Fruit fly (Drosophila melanogaster) whole organism, embryonic: ENCODE results near the gene aph-1.

Experiments used
- CG10321 ChIP-seq: fragments of 200-800 bp; sonication (Bioruptor generic); IDR thresholded peaks from 2 replicates; pipeline ENCODE4 v1.3.6; 2022; ENCODE audit warnings: missing biosample characterization, missing genetic modification characterization
- CG10431 ChIP-seq: fragments of 200-800 bp; sonication (Bioruptor generic); optimal IDR thresholded peaks from 3 replicates; lab custom pipeline; 2018; ENCODE audit warnings: missing biosample characterization, mild to moderate bottlenecking, missing genetic modification characterization
- CG10959 ChIP-seq: fragments of 200-800 bp; sonication (Bioruptor generic); IDR thresholded peaks from 2 replicates; pipeline ENCODE4 v1.3.6; 2022; ENCODE audit warnings: missing biosample characterization, missing genetic modification characterization
- CG11560 ChIP-seq: fragments of 200-800 bp; sonication (Bioruptor generic); IDR thresholded peaks from 3 replicates; pipeline ENCODE4 v1.3.6; 2022; ENCODE audit warnings: missing biosample characterization, missing genetic modification characterization
- CG17359 ChIP-seq: fragments of 200-800 bp; sonication (Bioruptor generic); optimal IDR thresholded peaks from 3 replicates; lab custom pipeline; 2018; ENCODE audit warnings: missing biosample characterization, mild to moderate bottlenecking, missing genetic modification characterization, moderate library complexity
- CG17361 ChIP-seq: fragments of 200-800 bp; sonication (Bioruptor generic); IDR thresholded peaks from 3 replicates; pipeline ENCODE4 v1.3.6; 2022; ENCODE audit warnings: missing biosample characterization, missing genetic modification characterization
- CG17802 ChIP-seq: fragments of 200-800 bp; sonication (Bioruptor generic); optimal IDR thresholded peaks from 2 replicates; lab custom pipeline; 2018; ENCODE audit warnings: missing biosample characterization, mild to moderate bottlenecking, missing genetic modification characterization, moderate library complexity
- CG18599 ChIP-seq: fragments of 200-800 bp; sonication (Bioruptor generic); optimal IDR thresholded peaks from 3 replicates; lab custom pipeline; 2017; ENCODE audit warnings: missing biosample characterization, missing genetic modification characterization, mild to moderate bottlenecking, moderate library complexity, missing genetic modification reagents
- CG18619 ChIP-seq: fragments of 200-800 bp; sonication (Bioruptor generic); optimal IDR thresholded peaks from 3 replicates; lab custom pipeline; 2017; ENCODE audit warnings: missing biosample characterization, mild to moderate bottlenecking, missing genetic modification characterization
- CG2129 ChIP-seq: fragments of 200-800 bp; sonication (Bioruptor generic); IDR thresholded peaks from 2 replicates; pipeline ENCODE4 v1.3.6; 2022; ENCODE audit warnings: missing biosample characterization, missing genetic modification characterization; ENCODE audit not compliant: partially characterized antibody
- CG2712 ChIP-seq: fragments of 200-800 bp; optimal IDR thresholded peaks from 3 replicates; lab custom pipeline; 2019; ENCODE audit warnings: missing biosample characterization, mild to moderate bottlenecking, missing genetic modification characterization, moderate library complexity
- CG31388 ChIP-seq: fragments of 200-800 bp; sonication (Bioruptor generic); optimal IDR thresholded peaks from 2 replicates; lab custom pipeline; 2016; ENCODE audit warnings: missing biosample characterization, missing genetic modification characterization
- CG4617 ChIP-seq: fragments of 200-800 bp; sonication (Bioruptor generic); optimal IDR thresholded peaks from 3 replicates; lab custom pipeline; 2016; ENCODE audit warnings: missing biosample characterization, missing genetic modification characterization, borderline replicate concordance
- CG6689 ChIP-seq: fragments of 200-800 bp; sonication (Bioruptor generic); IDR thresholded peaks from 2 replicates; pipeline ENCODE4 v1.3.6; 2022; ENCODE audit warnings: missing biosample characterization, missing genetic modification characterization
- CG8089 ChIP-seq: fragments of 200-800 bp; sonication (Bioruptor generic); optimal IDR thresholded peaks from 3 replicates; lab custom pipeline; 2016; ENCODE audit warnings: missing biosample characterization, missing genetic modification characterization
- CG8281 ChIP-seq: fragments of 200-800 bp; sonication (Bioruptor generic); optimal IDR thresholded peaks from 2 replicates; lab custom pipeline; 2018; ENCODE audit warnings: missing biosample characterization, mild to moderate bottlenecking, missing genetic modification characterization, moderate library complexity
- CG9437 ChIP-seq: fragments of 200-800 bp; sonication (Bioruptor generic); optimal IDR thresholded peaks from 2 replicates; lab custom pipeline; 2018; ENCODE audit warnings: missing biosample characterization, mild to moderate bottlenecking, missing genetic modification characterization
- CG9727 ChIP-seq: fragments of 200-800 bp; sonication (Bioruptor generic); optimal IDR thresholded peaks from 3 replicates; lab custom pipeline; 2017; ENCODE audit warnings: missing biosample characterization, mild to moderate bottlenecking, missing genetic modification characterization
- CG9817 ChIP-seq: fragments of 200-800 bp; sonication (Bioruptor generic); optimal IDR thresholded peaks from 2 replicates; lab custom pipeline; 2018; ENCODE audit warnings: missing biosample characterization, mild to moderate bottlenecking, missing genetic modification characterization, moderate library complexity
- Camta ChIP-seq: fragments of 200-800 bp; sonication (Bioruptor generic); optimal IDR thresholded peaks from 2 replicates; lab custom pipeline; 2016; ENCODE audit warnings: missing biosample characterization, missing genetic modification characterization
- Deaf1 ChIP-seq: fragments of 200-800 bp; optimal IDR thresholded peaks from 3 replicates; lab custom pipeline; 2019; ENCODE audit warnings: missing biosample characterization, mild to moderate bottlenecking, missing genetic modification characterization, moderate library complexity
- Dll ChIP-seq: fragments of 200-800 bp; sonication (Bioruptor generic); IDR thresholded peaks from 4 replicates; pipeline ENCODE4 v1.3.6; 2022; ENCODE audit warnings: missing biosample characterization, missing genetic modification characterization; ENCODE audit not compliant: partially characterized antibody
- Drgx ChIP-seq: fragments of 200-800 bp; sonication (Bioruptor generic); IDR thresholded peaks from 2 replicates; pipeline ENCODE4 v1.3.6; 2022; ENCODE audit warnings: missing biosample characterization, missing genetic modification characterization
- Fer2 ChIP-seq: fragments of 200-800 bp; sonication (Bioruptor generic); optimal IDR thresholded peaks from 2 replicates; lab custom pipeline; 2018; ENCODE audit warnings: missing biosample characterization, mild to moderate bottlenecking, missing genetic modification characterization, moderate library complexity
- HLH4C ChIP-seq: fragments of 200-800 bp; sonication (Bioruptor generic); IDR thresholded peaks from 3 replicates; pipeline ENCODE4 v1.3.6; 2022; ENCODE audit warnings: missing biosample characterization, missing genetic modification characterization; ENCODE audit not compliant: partially characterized antibody
- HLH54F ChIP-seq: fragments of 200-800 bp; sonication (Bioruptor generic); optimal IDR thresholded peaks from 3 replicates; lab custom pipeline; 2016; ENCODE audit warnings: missing biosample characterization, missing genetic modification characterization
- Hand ChIP-seq: fragments of 200-800 bp; sonication (Bioruptor generic); optimal IDR thresholded peaks from 2 replicates; lab custom pipeline; 2017; ENCODE audit warnings: mild to moderate bottlenecking, missing biosample characterization, missing genetic modification reagents, missing genetic modification characterization
- HmgZ ChIP-seq: fragments of 200-800 bp; sonication (Bioruptor generic); optimal IDR thresholded peaks from 2 replicates; lab custom pipeline; 2018; ENCODE audit warnings: missing biosample characterization, mild to moderate bottlenecking, missing genetic modification characterization
- Med ChIP-seq: fragments of 200-800 bp; sonication (Bioruptor generic); peaks from one replicate; lab custom pipeline; 2016; ENCODE audit warnings: missing biosample characterization, missing genetic modification characterization, mild to moderate bottlenecking, inconsistent platforms, moderate library complexity
- NfI ChIP-seq: fragments of 200-800 bp; sonication (Bioruptor generic); optimal IDR thresholded peaks from 3 replicates; lab custom pipeline; 2018; ENCODE audit warnings: missing biosample characterization, mild to moderate bottlenecking, missing genetic modification characterization, moderate library complexity
- Scr ChIP-seq: fragments of 200-800 bp; sonication (Bioruptor generic); IDR thresholded peaks from 2 replicates; pipeline ENCODE4 v1.3.6; 2022; ENCODE audit warnings: missing biosample characterization, missing genetic modification characterization; ENCODE audit not compliant: partially characterized antibody
- Side ChIP-seq: fragments of 200-800 bp; sonication (Bioruptor generic); optimal IDR thresholded peaks from 2 replicates; lab custom pipeline; 2016; ENCODE audit warnings: missing biosample characterization, missing genetic modification characterization
- Sry-δ ChIP-seq: fragments of 200-800 bp; sonication (Bioruptor generic); optimal IDR thresholded peaks from 2 replicates; lab custom pipeline; 2016; ENCODE audit warnings: missing biosample characterization, missing genetic modification characterization
- Usf ChIP-seq: fragments of 200-800 bp; sonication (Bioruptor generic); optimal IDR thresholded peaks from 2 replicates; lab custom pipeline; 2017; ENCODE audit warnings: missing genotype, missing biosample characterization, missing genetic modification characterization
- Vsx1 ChIP-seq: fragments of 200-800 bp; sonication (Bioruptor generic); optimal IDR thresholded peaks from 2 replicates; lab custom pipeline; 2017; ENCODE audit warnings: missing biosample characterization, mild to moderate bottlenecking, missing genetic modification characterization, missing genetic modification reagents
- ase ChIP-seq: fragments of 200-800 bp; sonication (Bioruptor generic); IDR thresholded peaks from 3 replicates; pipeline ENCODE4 v1.3.6; 2022; ENCODE audit warnings: missing biosample characterization, missing genetic modification characterization
- bowl ChIP-seq: fragments of 200-800 bp; sonication (Bioruptor generic); IDR thresholded peaks from 2 replicates; pipeline ENCODE4 v1.3.6; 2022; ENCODE audit warnings: missing biosample characterization, missing genetic modification characterization
- croc ChIP-seq: fragments of 200-800 bp; sonication (Bioruptor generic); conservative IDR thresholded peaks from 3 replicates; pipeline ENCODE4 v1.3.6; 2022; ENCODE audit warnings: missing biosample characterization, missing genetic modification characterization
- eyg ChIP-seq: fragments of 200-800 bp; sonication (Bioruptor generic); optimal IDR thresholded peaks from 3 replicates; lab custom pipeline; 2016; ENCODE audit warnings: missing biosample characterization, missing genetic modification characterization
- gro ChIP-seq: fragments of 200-800 bp; sonication (Bioruptor generic); optimal IDR thresholded peaks from 2 replicates; lab custom pipeline; 2016; ENCODE audit warnings: missing biosample characterization, missing genetic modification characterization
- h ChIP-seq: fragments of >200 bp; optimal IDR thresholded peaks from 2 replicates; lab custom pipeline; 2017
- hth ChIP-seq: fragments of >200 bp; optimal IDR thresholded peaks from 2 replicates; lab custom pipeline; 2017; ENCODE audit warnings: inconsistent platforms
- luna ChIP-seq: fragments of 200-800 bp; sonication (Bioruptor generic); optimal IDR thresholded peaks from 2 replicates; lab custom pipeline; 2016; ENCODE audit warnings: missing biosample characterization, missing genetic modification characterization
- prd ChIP-seq, 3 experiments: fragments of >200 bp in 2 of 3; fragments of 200-800 bp in 1 of 3; sonication (Bioruptor generic) in 1 of 3; optimal IDR thresholded peaks in 2 of 3; IDR thresholded peaks in 1 of 3; 2 replicates in 2 of 3; 3 replicates in 1 of 3; pipeline versions ENCODE4 v1.3.6 to Lab custom; 2017 to 2022; ENCODE audit warnings: missing biosample characterization in 1 of 3, missing genetic modification characterization in 1 of 3
- pros ChIP-seq: fragments of 200-800 bp; sonication (Bioruptor generic); optimal IDR thresholded peaks from 3 replicates; lab custom pipeline; 2019; ENCODE audit warnings: missing biosample characterization, mild to moderate bottlenecking, missing genetic modification characterization, moderate library complexity
- pum ChIP-seq: fragments of 200-800 bp; sonication (Bioruptor generic); optimal IDR thresholded peaks from 2 replicates; lab custom pipeline; 2016; ENCODE audit warnings: missing biosample characterization, missing genetic modification characterization
- sens ChIP-seq: fragments of 200-800 bp; sonication (Bioruptor generic); peaks from one replicate; lab custom pipeline; 2016; ENCODE audit warnings: missing biosample characterization, missing genetic modification characterization
- shn ChIP-seq: fragments of 200-800 bp; sonication (Bioruptor generic); optimal IDR thresholded peaks from 3 replicates; lab custom pipeline; 2016; ENCODE audit warnings: missing biosample characterization, missing genetic modification characterization
- slbo ChIP-seq: fragments of 200-800 bp; sonication (Bioruptor generic); IDR thresholded peaks from 2 replicates; pipeline ENCODE4 v1.3.6; 2022; ENCODE audit warnings: missing biosample characterization, missing genetic modification characterization
- tna ChIP-seq: fragments of 200-800 bp; sonication (Bioruptor generic); IDR thresholded peaks from 2 replicates; pipeline ENCODE4 v1.3.6; 2022; ENCODE audit warnings: missing biosample characterization, missing genetic modification characterization; ENCODE audit not compliant: partially characterized antibody

Gene aph-1

DNA sequence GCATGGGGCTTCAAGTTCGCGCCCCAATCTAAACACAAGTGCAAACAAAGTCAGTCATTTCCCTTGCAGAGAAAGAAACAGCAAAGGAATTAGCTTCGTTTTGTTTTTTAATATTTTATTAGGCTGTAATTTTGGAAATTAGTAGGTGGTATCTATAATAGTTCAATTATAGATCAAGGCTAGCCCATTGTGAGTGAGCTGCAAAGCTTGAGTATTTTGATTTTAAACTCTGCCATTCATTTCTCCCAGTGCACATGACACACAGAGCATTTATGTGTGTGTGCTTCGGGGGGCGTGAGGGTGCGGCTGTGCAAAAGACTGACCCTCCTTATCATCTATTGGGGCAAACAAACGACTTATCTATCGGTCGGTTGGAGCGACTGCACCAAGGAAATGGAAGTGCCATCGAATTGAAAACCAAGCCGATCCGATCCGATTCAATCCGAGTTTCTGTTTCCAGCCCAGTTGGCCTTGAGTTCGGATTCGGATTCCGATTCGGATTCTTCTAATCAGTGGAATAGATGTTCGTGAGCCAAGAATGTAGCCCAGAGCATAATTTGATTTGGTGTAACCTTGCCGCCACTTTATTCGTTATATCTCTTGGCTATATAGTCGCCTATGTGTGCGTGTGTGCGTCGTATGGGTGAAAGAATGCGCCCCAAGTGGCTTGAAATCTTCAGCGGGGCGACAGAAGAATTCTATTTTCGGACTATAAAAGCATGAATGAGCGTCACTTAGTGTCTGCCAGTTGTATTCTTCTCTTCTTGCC lies 34.5 kb upstream of the aph-1 start (continued):
- TF ChIP-seq pum (peak; percentile 71), Hand (GFP tag; lab: Kevin White, UChicago) (no peak), CG31388 (GFP tag; lab: Kevin White, UChicago) (no peak), Side (GFP tag; lab: Kevin White, UChicago) (no peak), bowl (GFP tag; lab: Robert Waterston, UW) (no peak), h (lab: Kevin White, UChicago) (no peak), slbo (peak; percentile 52; the same call in 1 of the 2 replicates), Dll (GFP tag; lab: Robert Waterston, UW) (no peak), CG2712 (tag; lab: Kevin White, UChicago) (peak; percentile 60), shn (GFP tag; lab: Kevin White, UChicago) (no peak), Med (peak; percentile 80), HmgZ (no peak), eyg (peak; percentile 9), CG10321 (GFP tag; lab: Robert Waterston, UW) (no peak), HLH54F (GFP tag; lab: Kevin White, UChicago) (no peak), HLH4C (GFP tag; lab: Robert Waterston, UW) (no peak), CG17359 (tag; lab: Kevin White, UChicago) (peak; percentile 48), CG8281 (tag; lab: Kevin White, UChicago) (no peak), CG17802 (tag; lab: Kevin White, UChicago) (no peak), prd (optimal IDR thresholded peaks at IDR 0.05; lab: Kevin White, UChicago) (no peak), prd (GFP tag; IDR thresholded peaks at IDR 0.05; lab: Robert Waterston, UW) (peak; percentile 71), CG18599 (GFP tag; lab: Kevin White, UChicago) (no peak), pros (GFP tag; lab: Kevin White, UChicago) (no peak), Usf (GFP tag; lab: Kevin White, UChicago) (no peak), CG9817 (tag; lab: Kevin White, UChicago) (no peak), ase (GFP tag; lab: Robert Waterston, UW) (peak; percentile 47; the same call in 1 of the 3 replicates), CG11560 (tag; lab: Robert Waterston, UW) (no peak), sens (GFP tag; lab: Kevin White, UChicago) (peak; percentile 79), Drgx (GFP tag; lab: Robert Waterston, UW) (peak; percentile 57), CG9437 (GFP tag; lab: Kevin White, UChicago) (no peak), CG18619 (GFP tag; lab: Kevin White, UChicago) (peak; percentile 9), CG8089 (GFP tag; lab: Kevin White, UChicago) (no peak), CG10959 (GFP tag; lab: Robert Waterston, UW) (no peak), Deaf1 (tag; lab: Kevin White, UChicago) (peak; percentile 57), NfI (no peak), Sry-δ (GFP tag; lab: Kevin White, UChicago) (no peak), tna (GFP tag; lab: Robert Waterston, UW) (no peak), Fer2 (no peak), CG4617 (GFP tag; lab: Kevin White, UChicago) (no peak), gro (GFP tag; lab: Kevin White, UChicago) (no peak), luna (GFP tag; lab: Kevin White, UChicago) (no peak), Camta (GFP tag; lab: Kevin White, UChicago) (no peak), CG6689 (GFP tag; lab: Robert Waterston, UW) (peak; percentile 67; the same call in 1 of the 2 replicates), croc (GFP tag; lab: Robert Waterston, UW) (no peak), CG9727 (GFP tag; lab: Kevin White, UChicago) (no peak), hth (lab: Kevin White, UChicago) (no peak), CG2129 (GFP tag; lab: Robert Waterston, UW) (no peak), Vsx1 (no peak), CG10431 (GFP tag; lab: Kevin White, UChicago) (no peak), Scr (GFP tag; lab: Robert Waterston, UW) (no peak), CG17361 (GFP tag; lab: Robert Waterston, UW) (no peak)
